Worm (Caenorhabditis elegans) whole organism, mixed stage, embryonic: Measurements from ENCODE around the gene Y105C5B.19.

ENCODE experiments used
- elt-3 ChIP-seq: fragments of 150-350 bp; optimal IDR thresholded peaks from 2 replicates; lab custom pipeline; 2014; ENCODE audit warnings: missing biosample characterization, missing genetic modification characterization
- flh-1 ChIP-seq: fragments of 200-800 bp; sonication (Bioruptor generic); optimal IDR thresholded peaks from 2 replicates; lab custom pipeline; 2018; ENCODE audit warnings: mild to moderate bottlenecking, missing genetic modification characterization, moderate library complexity, missing compliant biosample characterization
- nhr-237 ChIP-seq: fragments of 150-350 bp; optimal IDR thresholded peaks from 2 replicates; lab custom pipeline; 2014; ENCODE audit warnings: missing biosample characterization, missing genetic modification characterization
- pha-4 ChIP-seq: fragments of 150-350 bp; optimal IDR thresholded peaks from 2 replicates; lab custom pipeline; 2018; ENCODE audit warnings: missing biosample characterization, missing genetic modification reagents, missing genetic modification characterization
- sem-2 ChIP-seq: fragments of 200-800 bp; sonication (Bioruptor generic); optimal IDR thresholded peaks from 2 replicates; lab custom pipeline; 2018; ENCODE audit warnings: mild to moderate bottlenecking, missing genetic modification characterization, missing compliant biosample characterization
- snpc-4 ChIP-seq: fragments of 150-350 bp; optimal IDR thresholded peaks from 2 replicates; lab custom pipeline; 2014; ENCODE audit warnings: missing biosample characterization, missing genetic modification characterization
- sptf-1 ChIP-seq: sonication (generic microtip); optimal IDR thresholded peaks from 2 replicates; lab custom pipeline; 2017; ENCODE audit warnings: mild to moderate bottlenecking, missing genetic modification characterization, moderate library complexity, missing compliant biosample characterization
- unc-120 ChIP-seq: sonication (generic microtip); optimal IDR thresholded peaks from 2 replicates; lab custom pipeline; 2017; ENCODE audit warnings: missing genetic modification characterization, missing compliant biosample characterization; ENCODE audit not compliant: poor library complexity, severe bottlenecking
- unc-62 ChIP-seq: fragments of 150-350 bp; optimal IDR thresholded peaks from 2 replicates; lab custom pipeline; 2014; ENCODE audit warnings: missing biosample characterization, missing genetic modification reagents, missing genetic modification characterization

ce11 chrIV:15962801-15963200 lies 21.0 kb downstream of the Y105C5B.19 start, which contains the start of gene Y105C5B.17:
- TF ChIP-seq sptf-1 (tag; lab: Kevin White, UChicago) (no peak), elt-3 (tag; lab: Kevin White, UChicago) (no peak), unc-120 (no peak), unc-62 (GFP tag; lab: Kevin White, UChicago) (no peak), sem-2 (GFP tag; lab: Kevin White, UChicago) (no peak), pha-4 (no peak), snpc-4 (tag; lab: Kevin White, UChicago) (no peak), flh-1 (GFP tag; lab: Kevin White, UChicago) (no peak), nhr-237 (tag; lab: Kevin White, UChicago) (no peak)
